Worm (Caenorhabditis elegans): ENCODE data around the gene K06H6.1.

- TF ChIP-seq him-1 (tag; optimal IDR thresholded peaks at IDR 0.05) = no peak
- TF ChIP-seq W03F9.2 (tag; optimal IDR thresholded peaks at IDR 0.05) = no peak
Observed at ce11 chrV:624922-625321, 37.0 kb downstream of the K06H6.1 start, which contains the start of gene srt-17.
